Worm (Caenorhabditis elegans) whole organism, L2 larva: ENCODE results near the gene srh-288.

Experiments used
- lsy-2 ChIP-seq, 2 experiments: fragments of 150-350 bp in 1 of 2; sonication (generic microtip) in 1 of 2; optimal IDR thresholded peaks; 2 replicates each; lab custom pipeline; 2014 to 2017; ENCODE audit warnings: missing biosample characterization in 2 of 2, missing genetic modification characterization in 2 of 2
- nhr-237 ChIP-seq: fragments of 150-350 bp; optimal IDR thresholded peaks from 2 replicates; lab custom pipeline; 2014; ENCODE audit warnings: missing biosample characterization, missing genetic modification characterization
- zag-1 ChIP-seq: fragments of 150-350 bp; optimal IDR thresholded peaks from 2 replicates; lab custom pipeline; 2014; ENCODE audit warnings: missing biosample characterization, missing genetic modification characterization
- ztf-4 ChIP-seq: fragments of 150-350 bp; optimal IDR thresholded peaks from 2 replicates; lab custom pipeline; 2014; ENCODE audit warnings: missing biosample characterization, missing genetic modification characterization

ce11 chrV:17777127-17777526 lies 18.4 kb downstream of the srh-288 start, which contains the start of gene ddo-1:
- TF ChIP-seq lsy-2 (tag; optimal IDR thresholded peaks at IDR 0.05; lab: Kevin White, UChicago) (no peak), ztf-4 (tag; lab: Kevin White, UChicago) (no peak), nhr-237 (tag; lab: Kevin White, UChicago) (no peak), zag-1 (tag; lab: Kevin White, UChicago) (no peak)
